Worm (Caenorhabditis elegans) whole organism, L1 larva: ENCODE results near the gene Y55F3AM.21.

Experiments
- C04F5.9 ChIP-seq: sonication (generic microtip); optimal IDR thresholded peaks from 2 replicates; lab custom pipeline; 2016; ENCODE audit warnings: missing genetic modification characterization, missing compliant biosample characterization
- C16A3.4 ChIP-seq: fragments of 150-350 bp; optimal IDR thresholded peaks from 2 replicates; lab custom pipeline; 2014; ENCODE audit warnings: missing biosample characterization, missing genetic modification characterization
- C34B4.2 ChIP-seq: sonication (generic microtip); optimal IDR thresholded peaks from 2 replicates; lab custom pipeline; 2017; ENCODE audit warnings: mild to moderate bottlenecking, missing genetic modification characterization, missing compliant biosample characterization
- F16B12.6 ChIP-seq: fragments of 150-350 bp; optimal IDR thresholded peaks from 2 replicates; lab custom pipeline; 2014; ENCODE audit warnings: missing biosample characterization, missing genetic modification characterization
- Y116A8C.19 ChIP-seq: sonication (generic microtip); optimal IDR thresholded peaks from 2 replicates; lab custom pipeline; 2016; ENCODE audit warnings: missing compliant biosample characterization, missing genetic modification characterization, borderline replicate concordance
- aha-1 ChIP-seq: fragments of 150-350 bp; optimal IDR thresholded peaks from 2 replicates; lab custom pipeline; 2014; ENCODE audit warnings: missing biosample characterization, missing genetic modification characterization
- blmp-1 ChIP-seq: fragments of 150-350 bp; optimal IDR thresholded peaks from 2 replicates; lab custom pipeline; 2014; ENCODE audit warnings: missing biosample characterization, missing genetic modification characterization
- ceh-8 ChIP-seq: fragments of 200-800 bp; sonication (Bioruptor generic); optimal IDR thresholded peaks from 2 replicates; lab custom pipeline; 2018; ENCODE audit warnings: mild to moderate bottlenecking, missing genetic modification characterization, moderate library complexity, missing compliant biosample characterization
- ceh-82 ChIP-seq, 3 experiments: fragments of 150-350 bp in 1 of 3; sonication (generic microtip) in 2 of 3; optimal IDR thresholded peaks; 2 replicates each; lab custom pipeline; 2014 to 2017; ENCODE audit warnings: missing biosample characterization in 3 of 3, missing genetic modification characterization in 3 of 3
- dpl-1 ChIP-seq, 3 experiments: fragments of 150-350 bp in 2 of 3; sonication (generic microtip) in 1 of 3; optimal IDR thresholded peaks; 2 replicates each; lab custom pipeline; 2014 to 2017; ENCODE audit warnings: missing biosample characterization in 3 of 3, missing genetic modification characterization in 3 of 3, missing genetic modification reagents in 3 of 3
- dsc-1 ChIP-seq: sonication (generic microtip); optimal IDR thresholded peaks from 2 replicates; lab custom pipeline; 2016; ENCODE audit warnings: mild to moderate bottlenecking, missing genetic modification characterization, missing compliant biosample characterization
- egl-27 ChIP-seq, 2 experiments: fragments of 150-350 bp in 1 of 2; sonication (generic microtip); optimal IDR thresholded peaks; 3 replicates each; lab custom pipeline; 2017 to 2018; ENCODE audit warnings: missing biosample characterization in 2 of 2, missing genetic modification characterization in 2 of 2, missing genetic modification reagents in 2 of 2
- elt-3 ChIP-seq, 6 experiments: fragments of 150-350 bp in 1 of 6; sonication (generic microtip); optimal IDR thresholded peaks; 2 replicates each; lab custom pipeline; 2017 to 2018; ENCODE audit warnings: missing biosample characterization in 6 of 6, missing genetic modification characterization in 6 of 6, inconsistent platforms in 1 of 6
- ets-5 ChIP-seq: fragments of 200-800 bp; sonication (Bioruptor generic); IDR thresholded peaks from 2 replicates; pipeline ENCODE4 v1.3.6; 2022; ENCODE audit warnings: missing genetic modification characterization, missing compliant biosample characterization
- fkh-8 ChIP-seq: sonication (generic microtip); optimal IDR thresholded peaks from 2 replicates; lab custom pipeline; 2016; ENCODE audit warnings: mild to moderate bottlenecking, missing genetic modification characterization, missing compliant biosample characterization
- fos-1 ChIP-seq: fragments of 150-350 bp; optimal IDR thresholded peaks from 2 replicates; lab custom pipeline; 2014; ENCODE audit warnings: missing biosample characterization, missing genetic modification characterization
- grh-1 ChIP-seq: fragments of 200-800 bp; sonication (Bioruptor generic); IDR thresholded peaks from 2 replicates; pipeline ENCODE4 v1.3.6; 2022; ENCODE audit warnings: missing genetic modification reagents, missing genetic modification characterization, missing compliant biosample characterization
- hpl-2 ChIP-seq: fragments of 150-350 bp; optimal IDR thresholded peaks from 2 replicates; lab custom pipeline; 2014; ENCODE audit warnings: missing biosample characterization, missing genetic modification reagents, missing genetic modification characterization
- irx-1 ChIP-seq: sonication (generic microtip); optimal IDR thresholded peaks from 2 replicates; lab custom pipeline; 2016; ENCODE audit warnings: missing genetic modification characterization, missing compliant biosample characterization
- isw-1 ChIP-seq: fragments of 200-800 bp; sonication (Bioruptor generic); IDR thresholded peaks from 2 replicates; pipeline ENCODE4 v1.3.6; 2022; ENCODE audit warnings: missing genetic modification characterization, missing compliant biosample characterization
- jun-1 ChIP-seq: fragments of 150-350 bp; optimal IDR thresholded peaks from 2 replicates; lab custom pipeline; 2014; ENCODE audit warnings: missing biosample characterization, missing genetic modification reagents, missing genetic modification characterization
- lin-14 ChIP-seq: fragments of 200-800 bp; sonication (Bioruptor generic); optimal IDR thresholded peaks from 2 replicates; lab custom pipeline; 2018; ENCODE audit warnings: mild to moderate bottlenecking, missing genetic modification characterization, moderate library complexity, missing compliant biosample characterization
- lin-15B ChIP-seq: fragments of 150-350 bp; sonication (generic microtip); optimal IDR thresholded peaks from 3 replicates; lab custom pipeline; 2014; ENCODE audit warnings: missing biosample characterization, missing genetic modification characterization
- lin-35 ChIP-seq, 2 experiments: fragments of 150-350 bp; optimal IDR thresholded peaks; 2 replicates each; lab custom pipeline; 2014; ENCODE audit warnings: missing biosample characterization in 2 of 2, missing genetic modification characterization in 2 of 2, missing genetic modification reagents in 2 of 2
- lin-39 ChIP-seq: fragments of 150-350 bp; optimal IDR thresholded peaks from 2 replicates; lab custom pipeline; 2014; ENCODE audit warnings: missing biosample characterization, missing genetic modification reagents, missing genetic modification characterization
- lsy-2 ChIP-seq, 2 experiments: fragments of 150-350 bp; optimal IDR thresholded peaks; 2 replicates each; lab custom pipeline; 2014; ENCODE audit warnings: missing biosample characterization in 2 of 2, missing genetic modification characterization in 2 of 2
- mab-9 ChIP-seq: fragments of 200-800 bp; sonication (Bioruptor generic); IDR thresholded peaks from 2 replicates; pipeline ENCODE4 v1.3.6; 2022; ENCODE audit warnings: missing genetic modification reagents, missing genetic modification characterization, missing compliant biosample characterization
- mef-2 ChIP-seq: fragments of 150-350 bp; optimal IDR thresholded peaks from 2 replicates; lab custom pipeline; 2014; ENCODE audit warnings: missing biosample characterization, missing genetic modification characterization
- nhr-11 ChIP-seq: fragments of 150-350 bp; optimal IDR thresholded peaks from 2 replicates; lab custom pipeline; 2014; ENCODE audit warnings: missing biosample characterization, missing genetic modification characterization
- nhr-19 ChIP-seq: fragments of 200-800 bp; sonication (Bioruptor generic); conservative IDR thresholded peaks from 2 replicates; pipeline ENCODE4 v1.3.6; 2022; ENCODE audit warnings: missing genetic modification characterization, missing compliant biosample characterization
- nhr-237 ChIP-seq: fragments of 150-350 bp; optimal IDR thresholded peaks from 2 replicates; lab custom pipeline; 2014; ENCODE audit warnings: missing biosample characterization, missing genetic modification characterization
- nhr-47 ChIP-seq: sonication (generic microtip); optimal IDR thresholded peaks from 2 replicates; lab custom pipeline; 2016; ENCODE audit warnings: mild to moderate bottlenecking, missing genetic modification characterization, moderate library complexity, missing compliant biosample characterization
- nhr-71 ChIP-seq: sonication (generic microtip); optimal IDR thresholded peaks from 2 replicates; lab custom pipeline; 2016; ENCODE audit warnings: mild to moderate bottlenecking, missing genetic modification characterization, moderate library complexity, missing compliant biosample characterization
- nhr-76 ChIP-seq: sonication (generic microtip); optimal IDR thresholded peaks from 2 replicates; lab custom pipeline; 2017; ENCODE audit warnings: missing biosample characterization, missing genetic modification characterization
- nhr-77 ChIP-seq: fragments of 150-350 bp; optimal IDR thresholded peaks from 2 replicates; lab custom pipeline; 2014; ENCODE audit warnings: missing biosample characterization, missing genetic modification characterization
- nhr-84 ChIP-seq: sonication (generic microtip); optimal IDR thresholded peaks from 2 replicates; lab custom pipeline; 2017; ENCODE audit warnings: missing biosample characterization, missing genetic modification characterization
- nhr-85 ChIP-seq: sonication (generic microtip); peaks from one replicate; lab custom pipeline; 2016; ENCODE audit warnings: missing genetic modification characterization, inconsistent platforms, missing compliant biosample characterization
- pag-3 ChIP-seq: sonication (generic microtip); optimal IDR thresholded peaks from 2 replicates; lab custom pipeline; 2017; ENCODE audit warnings: missing genetic modification characterization, mild to moderate bottlenecking, missing compliant biosample characterization, antibody characterized with exemption, borderline replicate concordance; ENCODE audit not compliant: insufficient read depth
- pax-3 ChIP-seq: fragments of 200-800 bp; sonication (Bioruptor generic); optimal IDR thresholded peaks from 2 replicates; lab custom pipeline; 2018; ENCODE audit warnings: mild to moderate bottlenecking, missing genetic modification characterization, moderate library complexity, missing compliant biosample characterization
- rnt-1 ChIP-seq: sonication (generic microtip); optimal IDR thresholded peaks from 2 replicates; lab custom pipeline; 2016; ENCODE audit warnings: mild to moderate bottlenecking, missing genetic modification characterization, moderate library complexity, missing compliant biosample characterization
- snpc-4 ChIP-seq: fragments of 150-350 bp; optimal IDR thresholded peaks from 2 replicates; lab custom pipeline; 2014; ENCODE audit warnings: missing biosample characterization, missing genetic modification characterization
- snu-23 ChIP-seq: sonication (generic microtip); optimal IDR thresholded peaks from 2 replicates; lab custom pipeline; 2016; ENCODE audit warnings: missing genetic modification characterization, missing compliant biosample characterization
- sox-4 ChIP-seq: sonication (generic microtip); optimal IDR thresholded peaks from 2 replicates; lab custom pipeline; 2016; ENCODE audit warnings: missing genetic modification characterization, missing compliant biosample characterization
- sup-37 ChIP-seq: fragments of 200-800 bp; sonication (Bioruptor generic); optimal IDR thresholded peaks from 2 replicates; lab custom pipeline; 2018; ENCODE audit warnings: mild to moderate bottlenecking, missing genetic modification characterization, missing compliant biosample characterization
- swsn-7 ChIP-seq: sonication (generic microtip); optimal IDR thresholded peaks from 2 replicates; lab custom pipeline; 2016; ENCODE audit warnings: missing genetic modification characterization, missing compliant biosample characterization
- unc-30 ChIP-seq: sonication (generic microtip); optimal IDR thresholded peaks from 2 replicates; lab custom pipeline; 2017; ENCODE audit warnings: missing biosample characterization, missing genetic modification characterization
- unc-62 ChIP-seq: fragments of 150-350 bp; optimal IDR thresholded peaks from 2 replicates; lab custom pipeline; 2014; ENCODE audit warnings: missing biosample characterization, missing genetic modification reagents, missing genetic modification characterization
- unc-86 ChIP-seq: sonication (generic microtip); optimal IDR thresholded peaks from 2 replicates; lab custom pipeline; 2016; ENCODE audit warnings: missing genetic modification characterization, missing compliant biosample characterization
- xbp-1 ChIP-seq: sonication (generic microtip); optimal IDR thresholded peaks from 2 replicates; lab custom pipeline; 2016; ENCODE audit warnings: missing genetic modification characterization, missing compliant biosample characterization
- zag-1 ChIP-seq: fragments of 150-350 bp; optimal IDR thresholded peaks from 2 replicates; lab custom pipeline; 2014; ENCODE audit warnings: missing biosample characterization, missing genetic modification characterization
- ztf-11 ChIP-seq, 2 experiments: sonication (generic microtip); optimal IDR thresholded peaks; 2 replicates each; lab custom pipeline; 2016 to 2017; ENCODE audit warnings: missing genetic modification characterization in 2 of 2, missing biosample characterization in 1 of 2, missing compliant biosample characterization in 1 of 2
- ztf-4 ChIP-seq: fragments of 150-350 bp; optimal IDR thresholded peaks from 2 replicates; lab custom pipeline; 2014; ENCODE audit warnings: missing biosample characterization, missing genetic modification characterization

The Y55F3AM.21 gene

DNA sequence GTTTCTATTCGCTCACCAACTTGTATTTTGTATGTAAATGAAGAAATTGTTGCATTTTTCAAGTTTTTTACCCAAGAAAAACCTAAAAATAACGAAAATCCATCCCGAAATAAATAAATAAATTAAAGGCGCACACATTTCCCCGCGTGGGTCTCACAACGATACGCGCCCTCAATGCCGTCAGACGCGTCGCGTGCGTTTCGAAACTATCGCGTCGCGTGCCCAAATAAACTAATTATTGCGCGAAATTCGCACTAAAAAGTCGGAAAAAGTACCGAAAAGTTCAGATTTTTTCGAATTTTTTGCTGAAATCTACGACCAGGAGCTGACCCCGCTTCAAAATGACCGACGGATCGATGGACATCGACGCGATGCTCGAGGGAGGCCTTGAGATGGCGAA, 39.0 kb downstream of the Y55F3AM.21 start, which contains the start of gene rbm-39:
Gene rbm-39, plus strand, starts transcription at position 178 of the 400 bp plus-strand sequence.
- TF ChIP-seq lin-14 (peak; percentile 88), ceh-82 (tag; optimal IDR thresholded peaks at IDR 0.05; lab: Kevin White, UChicago) (peak; percentile 88 to 96 (median 91)), nhr-19 (GFP tag; lab: Robert Waterston, UW) (peak; percentile 83), xbp-1 (peak; percentile 86), rnt-1 (tag; lab: Kevin White, UChicago) (peak; percentile 78), snu-23 (GFP tag; lab: Kevin White, UChicago) (peak; percentile 93), nhr-76 (tag; lab: Kevin White, UChicago) (no peak), mef-2 (tag; lab: Kevin White, UChicago) (peak; percentile 49), dpl-1 (GFP tag; optimal IDR thresholded peaks at IDR 0.05; lab: Kevin White, UChicago) (peak; percentile 75 to 85 (median 80)), sox-4 (tag; lab: Kevin White, UChicago) (peak; percentile 29), sup-37 (GFP tag; lab: Kevin White, UChicago) (peak; percentile 54), irx-1 (tag; lab: Kevin White, UChicago) (peak; percentile 64), isw-1 (GFP tag; lab: Robert Waterston, UW) (peak; percentile 95), C04F5.9 (tag; lab: Kevin White, UChicago) (peak; percentile 68), fkh-8 (tag; lab: Kevin White, UChicago) (peak; percentile 94), mab-9 (GFP tag; lab: Robert Waterston, UW) (0 out of 2 replicates have a peak, but pooled peaks have one; percentile 49), Y116A8C.19 (tag; lab: Kevin White, UChicago) (no peak), nhr-71 (tag; lab: Kevin White, UChicago) (peak; percentile 93), jun-1 (peak; percentile 81), pag-3 (tag; lab: Kevin White, UChicago) (no peak), unc-30 (tag; lab: Kevin White, UChicago) (no peak), unc-86 (tag; lab: Kevin White, UChicago) (peak; percentile 84), lin-15B (tag; lab: Kevin White, UChicago) (peak; percentile 86), unc-62 (GFP tag; lab: Kevin White, UChicago) (no peak), dsc-1 (peak; percentile 80), C16A3.4 (tag; lab: Kevin White, UChicago) (peak; percentile 91), nhr-11 (no peak), blmp-1 (tag; lab: Kevin White, UChicago) (peak; percentile 79), nhr-237 (tag; lab: Kevin White, UChicago) (peak; percentile 71), ceh-8 (peak; percentile 79), ztf-4 (tag; lab: Kevin White, UChicago) (peak; percentile 49), ets-5 (no peak), pax-3 (tag; lab: Kevin White, UChicago) (peak; percentile 71), nhr-77 (peak; percentile 64), nhr-47 (tag; lab: Kevin White, UChicago) (peak; percentile 92), lin-35 (GFP tag; optimal IDR thresholded peaks at IDR 0.05; lab: Kevin White, UChicago) (peak; percentile 88 to 90), grh-1 (GFP tag; lab: Robert Waterston, UW) (peak; percentile 66), hpl-2 (peak; percentile 49), lsy-2 (tag; optimal IDR thresholded peaks at IDR 0.05; lab: Kevin White, UChicago) (peak; percentile 91 to 93), lin-39 (peak; percentile 34), nhr-84 (tag; lab: Kevin White, UChicago) (no peak), swsn-7 (tag; lab: Kevin White, UChicago) (peak; percentile 88), nhr-85 (tag; lab: Kevin White, UChicago) (peak; percentile 92), zag-1 (no peak), aha-1 (tag; lab: Kevin White, UChicago) (no peak), ztf-11 (tag; optimal IDR thresholded peaks at IDR 0.05; lab: Kevin White, UChicago) (peak in 1 of 2 experiments; percentile 34), C34B4.2 (tag; lab: Kevin White, UChicago) (no peak), egl-27 (tag; optimal IDR thresholded peaks at IDR 0.05; lab: Kevin White, UChicago) (no peak), F16B12.6 (tag; lab: Kevin White, UChicago) (peak; percentile 75), elt-3 (tag; optimal IDR thresholded peaks at IDR 0.05; lab: Kevin White, UChicago) (peak in 2 of 6 experiments; percentile 57 to 88), snpc-4 (tag; lab: Kevin White, UChicago) (peak; percentile 14), fos-1 (tag; lab: Kevin White, UChicago) (peak; percentile 69)
